Worm (Caenorhabditis elegans): ENCODE measurements around the gene hsp-25.

ce11 chrX:5994004-5994403, 45.4 kb downstream of the hsp-25 start:
- TF ChIP-seq unc-62 (GFP tag; optimal IDR thresholded peaks at IDR 0.05) (no peak), lin-13 (GFP tag; optimal IDR thresholded peaks at IDR 0.05) (no peak), ama-1 (optimal IDR thresholded peaks at IDR 0.05) (no peak), R02D3.7 (tag; optimal IDR thresholded peaks at IDR 0.05) (no peak), nhr-25 (tag; optimal IDR thresholded peaks at IDR 0.05) (no peak)
